Worm (Caenorhabditis elegans): Measurements from ENCODE around the gene sru-1.

sru-1 gene

DNA sequence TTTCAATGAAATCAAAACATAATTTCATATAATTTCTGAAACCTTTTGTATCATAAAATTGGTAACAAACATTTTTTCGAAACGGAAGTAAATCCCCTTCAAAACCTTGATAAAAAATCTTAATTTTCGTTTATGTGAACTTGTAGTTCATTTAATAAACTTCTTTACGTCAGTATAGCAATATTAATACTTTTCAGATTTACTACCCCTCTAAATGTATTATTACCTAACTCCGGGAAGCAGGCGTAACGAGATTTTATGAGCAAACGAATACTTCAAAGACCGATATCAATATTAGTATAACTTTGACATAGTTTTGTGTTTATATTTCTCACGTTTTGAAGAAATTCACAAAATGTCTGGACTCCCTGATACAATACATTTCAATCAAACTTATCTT lies at the start of gene sru-1:
Gene sru-1 (plus strand): TSS at position 301 of the 400 bp plus-strand sequence.
- no peak for TF ChIP-seq unc-62 (GFP tag; optimal IDR thresholded peaks at IDR 0.05)

DNA sequence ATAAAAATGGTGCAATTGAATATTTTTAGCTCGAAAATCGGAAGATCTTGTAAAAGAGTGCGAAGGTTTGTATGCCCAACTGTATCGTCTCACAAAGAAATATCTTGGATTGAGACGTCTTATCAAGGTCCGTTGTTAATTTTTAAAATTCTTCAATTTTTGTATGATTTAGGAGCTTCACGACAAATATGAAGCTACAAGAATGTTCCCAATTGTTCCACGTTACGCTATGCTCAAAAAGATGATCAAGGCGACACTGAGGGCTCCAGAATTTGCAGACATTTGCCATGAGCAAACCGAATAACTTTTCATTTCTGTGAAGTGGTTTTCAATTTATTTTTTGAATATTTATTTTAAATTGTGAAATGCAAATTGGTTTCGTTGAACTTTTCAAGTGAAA lies 49.7 kb upstream of the sru-1 start:
- no peak for TF ChIP-seq unc-62 (GFP tag; optimal IDR thresholded peaks at IDR 0.05)

DNA sequence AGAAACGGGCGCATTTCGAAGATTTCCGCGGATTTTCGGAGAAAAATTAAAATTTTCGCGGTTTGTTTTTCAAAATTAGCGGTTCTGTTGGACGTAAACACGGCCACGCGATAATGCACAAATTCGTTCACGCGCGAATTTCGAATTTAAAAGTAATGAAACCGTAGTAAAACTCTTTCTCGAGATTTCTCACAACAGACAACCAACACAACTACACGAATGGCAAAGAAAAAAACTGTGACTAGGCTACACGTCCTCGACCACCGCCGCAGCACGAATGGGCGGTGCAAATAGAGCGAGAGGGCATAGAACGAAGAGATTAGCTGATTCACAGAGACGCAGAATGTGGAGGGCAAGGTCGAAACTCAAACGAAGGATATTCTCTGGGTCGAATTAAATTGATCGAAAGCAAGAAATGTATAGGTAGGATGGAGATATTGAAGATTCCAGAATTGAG lies 47.5 kb upstream of the sru-1 start, which contains the start of gene idh-1:
Gene idh-1 (minus strand): TSS at position 228 of the 457 bp plus-strand sequence.
- TF ChIP-seq unc-62 (GFP tag; optimal IDR thresholded peaks at IDR 0.05), result no peak

DNA sequence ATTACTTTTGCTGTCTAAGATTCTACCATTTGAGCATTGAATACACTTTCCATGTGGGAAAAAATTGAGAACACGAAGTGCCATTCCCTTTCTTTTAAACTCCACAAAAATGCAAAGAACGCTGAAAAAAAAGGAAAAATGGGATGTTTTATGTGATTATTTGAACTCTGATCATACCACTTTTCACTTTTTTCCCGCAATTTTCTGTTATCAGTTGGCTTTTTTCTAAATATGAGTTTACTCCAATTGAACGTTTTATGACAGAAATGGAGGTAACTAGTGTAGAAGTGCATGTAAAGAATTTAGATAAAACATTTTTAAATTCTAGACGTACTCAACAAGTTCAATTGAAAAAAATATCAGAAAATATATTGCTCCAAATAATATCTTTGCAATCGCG lies 47.0 kb upstream of the sru-1 start:
- TF ChIP-seq unc-62 (GFP tag; optimal IDR thresholded peaks at IDR 0.05), result no peak

DNA sequence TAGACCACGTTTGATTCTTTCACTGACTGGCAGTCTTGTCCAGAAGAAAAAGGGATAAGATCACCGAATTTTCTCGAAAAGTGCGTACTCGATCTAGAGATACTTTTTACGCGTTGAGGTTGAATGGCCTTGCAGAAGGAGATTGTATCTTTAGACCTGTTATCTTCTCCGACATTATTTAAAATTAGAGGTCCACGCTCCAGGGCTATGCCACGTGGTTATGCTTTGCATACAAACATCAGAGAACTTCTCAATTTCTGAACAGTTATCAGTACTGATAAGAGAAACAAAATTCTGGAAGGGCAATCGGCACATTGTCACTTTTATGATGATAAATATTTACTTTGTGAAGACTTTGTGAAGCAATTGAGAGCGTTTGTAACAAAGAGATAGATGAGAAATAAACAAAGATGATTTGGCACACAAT lies 46.3 kb upstream of the sru-1 start:
- TF ChIP-seq unc-62 (GFP tag; optimal IDR thresholded peaks at IDR 0.05), result no peak

DNA sequence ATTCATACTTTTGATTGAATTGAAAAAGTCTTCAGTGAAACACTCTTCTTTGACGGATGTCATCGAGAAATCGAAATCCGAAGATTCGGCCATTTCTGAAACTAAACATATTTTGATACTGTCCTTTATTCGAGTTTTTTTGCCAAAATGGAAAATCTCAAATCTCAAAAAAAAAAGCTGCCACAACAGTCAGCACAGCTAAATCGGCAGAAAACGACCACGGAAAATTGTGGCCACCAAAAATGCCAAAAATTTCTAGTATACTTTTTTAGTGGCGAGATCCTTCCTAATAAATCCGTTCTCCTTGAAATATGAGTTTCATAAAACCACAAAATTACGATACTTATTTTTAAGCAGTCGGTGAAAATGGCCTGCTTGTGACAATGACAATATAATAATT lies 44.5 kb upstream of the sru-1 start, which contains the start of gene F38E11.9:
Gene F38E11.9 (minus strand): TSS at position 101 of the 400 bp plus-strand sequence.
- no peak for TF ChIP-seq unc-62 (GFP tag; optimal IDR thresholded peaks at IDR 0.05)

DNA sequence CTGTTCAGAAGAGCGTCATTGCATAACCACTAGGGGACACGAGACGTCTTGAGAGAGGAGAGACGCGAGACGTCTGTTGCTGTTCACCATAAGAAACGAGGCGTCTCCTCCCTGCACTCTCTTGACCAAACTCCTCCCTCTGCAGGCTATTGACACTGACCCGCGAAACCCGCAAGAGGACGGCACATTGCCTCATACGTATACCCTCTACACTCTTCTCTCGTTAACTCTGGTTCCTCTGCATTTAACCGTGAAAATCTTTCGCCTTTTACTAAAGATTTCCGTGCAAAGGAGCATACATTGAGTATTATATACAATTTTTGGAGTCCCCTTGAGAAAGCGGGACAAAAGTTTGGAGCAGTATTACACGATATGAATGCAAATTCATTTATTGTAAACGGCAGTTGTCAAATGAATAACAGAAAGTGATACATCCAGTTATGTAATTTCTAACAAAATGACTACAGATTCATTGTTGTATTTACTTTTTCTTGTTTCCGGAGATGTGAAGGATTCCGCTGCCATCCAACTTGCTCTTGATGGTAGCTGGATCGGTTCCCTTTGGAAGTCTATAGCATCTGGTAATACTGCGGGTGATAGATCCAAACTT lies 43.9 kb upstream of the sru-1 start:
- no peak for TF ChIP-seq unc-62 (GFP tag; optimal IDR thresholded peaks at IDR 0.05)

DNA sequence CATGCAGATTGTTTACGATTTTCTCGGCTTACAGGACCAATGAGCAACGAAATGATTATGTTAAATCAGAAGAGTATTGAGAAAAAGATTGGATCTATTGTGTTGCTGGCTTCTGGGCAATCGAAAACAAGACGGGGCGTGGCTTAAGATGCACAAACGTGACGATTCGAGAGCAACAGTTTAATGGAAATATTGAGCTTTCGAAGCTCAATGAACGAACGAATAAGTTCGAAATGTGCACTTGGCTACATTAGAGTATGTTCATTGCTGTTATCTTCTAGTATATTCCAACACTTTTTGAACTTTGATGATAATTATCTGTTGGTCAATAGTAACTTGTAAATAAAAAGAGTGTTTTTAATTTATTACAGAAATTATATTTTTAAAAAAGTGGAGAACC lies 43.0 kb upstream of the sru-1 start, which contains the start of gene hsp-12.3:
Gene hsp-12.3 (minus strand): TSS at position 101 of the 400 bp plus-strand sequence.
- TF ChIP-seq unc-62 (GFP tag; optimal IDR thresholded peaks at IDR 0.05), result no peak

DNA sequence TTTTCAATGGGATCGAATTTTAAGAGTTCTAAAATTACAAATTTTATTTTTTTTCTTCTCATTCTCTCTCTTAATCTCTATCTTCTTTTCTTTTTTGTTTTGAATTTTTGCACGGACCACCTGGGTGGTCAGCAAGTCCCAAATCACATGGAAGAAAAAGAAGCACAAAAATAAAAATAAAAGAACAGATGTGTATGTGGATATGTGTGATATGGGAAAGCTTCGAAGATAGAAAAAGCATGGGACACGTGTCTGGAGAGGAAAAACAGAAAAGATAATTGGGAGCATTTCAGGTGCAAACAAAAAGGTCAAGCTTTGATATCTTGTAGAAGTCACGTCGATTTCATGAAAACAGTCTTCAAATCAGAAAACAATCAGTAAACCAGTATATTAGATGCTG lies 41.2 kb upstream of the sru-1 start, which contains the start of gene hsp-12.6:
Gene hsp-12.6 (minus strand): TSS at position 20 of the 400 bp plus-strand sequence.
- TF ChIP-seq unc-62 (GFP tag; optimal IDR thresholded peaks at IDR 0.05), result no peak

DNA sequence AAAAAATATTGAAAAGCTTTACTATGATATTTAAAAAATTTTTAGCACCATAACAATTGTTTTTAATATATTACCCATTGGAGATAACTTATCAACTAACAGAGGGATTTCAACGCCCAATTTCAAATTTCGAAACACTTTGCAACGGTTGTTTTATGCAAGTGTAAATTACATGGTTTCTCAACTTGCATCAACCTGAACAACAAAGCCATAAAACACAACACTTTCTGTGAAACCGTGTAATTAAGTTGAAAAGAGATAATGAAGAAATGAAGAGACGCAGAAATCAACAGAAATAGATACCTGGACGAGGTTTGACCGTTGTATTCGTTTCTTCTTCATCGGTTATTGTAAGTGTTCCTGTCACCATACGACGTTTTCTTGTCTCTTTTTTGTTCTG lies 38.0 kb upstream of the sru-1 start, which contains the start of gene cpin-1:
Gene cpin-1 (plus strand): TSS at position 301 of the 400 bp plus-strand sequence.
- TF ChIP-seq unc-62 (GFP tag; optimal IDR thresholded peaks at IDR 0.05), result no peak

DNA sequence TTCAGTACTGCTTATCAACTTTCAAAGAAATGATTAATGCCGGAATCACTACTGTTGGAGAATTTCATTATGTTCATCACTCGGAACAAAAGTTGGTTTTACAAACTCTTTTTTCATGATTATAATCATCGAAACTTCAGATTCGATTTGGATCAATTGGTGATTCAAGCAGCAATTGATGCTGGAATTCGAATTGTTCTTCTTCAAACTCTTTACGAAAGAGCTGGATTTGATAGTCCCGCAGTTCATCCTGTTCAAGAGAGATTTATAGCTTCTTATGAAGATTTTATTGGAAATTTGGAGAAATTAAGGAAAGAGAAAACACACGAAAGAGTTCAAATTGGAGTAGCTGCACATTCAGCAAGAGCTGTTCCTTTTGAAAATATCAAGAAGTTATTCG lies 36.6 kb upstream of the sru-1 start:
- TF ChIP-seq unc-62 (GFP tag; optimal IDR thresholded peaks at IDR 0.05), result no peak

DNA sequence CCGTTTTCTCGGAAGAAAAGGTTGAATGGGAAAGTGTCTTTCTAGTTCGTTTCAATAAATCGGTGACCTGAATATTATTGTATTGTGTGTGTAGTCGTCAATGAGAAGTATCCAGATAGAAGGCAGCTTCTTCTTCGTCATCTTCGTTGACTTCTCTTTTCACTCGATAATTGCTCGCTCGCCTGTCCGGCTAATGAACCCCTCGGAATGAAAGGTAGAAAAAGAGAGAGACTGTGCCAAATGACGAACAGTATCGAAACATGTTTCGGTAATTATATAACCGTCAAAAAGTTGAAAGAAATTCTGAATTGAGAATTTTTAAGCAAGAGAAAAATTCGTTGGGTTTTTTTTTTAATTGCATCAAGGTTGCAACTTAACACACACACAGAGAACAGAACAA lies 31.0 kb upstream of the sru-1 start, which contains the start of gene cutl-17:
Gene cutl-17 (minus strand): TSS at position 101 of the 400 bp plus-strand sequence.
- no peak for TF ChIP-seq unc-62 (GFP tag; optimal IDR thresholded peaks at IDR 0.05)

DNA sequence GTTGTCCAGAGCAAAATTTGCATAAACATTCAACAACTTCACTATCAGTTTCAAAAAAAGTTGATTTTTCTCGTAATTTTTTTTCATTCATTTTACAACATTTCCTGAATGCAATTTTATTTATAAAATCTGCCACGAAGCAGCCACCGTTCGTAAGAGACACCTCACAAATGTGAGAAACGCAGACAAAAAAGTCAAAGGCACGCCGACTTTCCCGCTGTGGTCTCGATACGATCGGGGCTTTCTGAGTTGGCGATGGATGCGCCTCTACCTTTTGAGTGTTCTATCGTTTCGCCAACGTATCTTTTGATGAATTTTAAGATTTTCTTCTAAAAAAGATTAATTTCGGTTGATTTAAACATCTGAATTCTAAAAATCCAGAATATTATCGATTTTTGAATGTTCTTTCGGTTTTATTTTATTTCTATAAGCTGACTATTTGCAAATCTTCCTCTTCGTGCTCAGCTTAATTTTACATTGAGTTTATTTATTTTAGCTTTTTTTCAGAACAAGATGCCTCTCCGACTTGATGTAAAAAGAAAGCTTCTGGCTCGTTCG lies 29.1 kb upstream of the sru-1 start, which contains the start of gene copb-2:
Gene copb-2 (plus strand): TSS at position 508 of the 558 bp plus-strand sequence.
- no peak for TF ChIP-seq unc-62 (GFP tag; optimal IDR thresholded peaks at IDR 0.05)

DNA sequence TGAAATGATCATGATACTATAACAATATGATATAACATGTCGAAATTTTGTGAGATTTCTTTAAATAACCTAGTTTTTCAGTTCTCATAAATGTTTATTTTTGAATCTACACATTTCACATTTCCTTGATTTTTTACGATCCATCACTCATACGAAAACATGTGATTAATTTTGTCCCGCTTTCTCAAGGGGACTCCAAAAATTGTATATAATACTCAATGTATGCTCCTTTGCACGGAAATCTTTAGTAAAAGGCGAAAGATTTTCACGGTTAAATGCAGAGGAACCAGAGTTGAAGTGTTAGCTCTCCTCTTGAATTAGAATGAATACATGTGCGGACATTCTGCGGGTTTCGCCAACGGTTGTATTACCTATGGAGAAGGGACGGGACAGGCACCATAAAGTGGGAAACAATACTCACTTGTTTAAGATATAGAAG lies 24.1 kb upstream of the sru-1 start:
- no peak for TF ChIP-seq unc-62 (GFP tag; optimal IDR thresholded peaks at IDR 0.05)

DNA sequence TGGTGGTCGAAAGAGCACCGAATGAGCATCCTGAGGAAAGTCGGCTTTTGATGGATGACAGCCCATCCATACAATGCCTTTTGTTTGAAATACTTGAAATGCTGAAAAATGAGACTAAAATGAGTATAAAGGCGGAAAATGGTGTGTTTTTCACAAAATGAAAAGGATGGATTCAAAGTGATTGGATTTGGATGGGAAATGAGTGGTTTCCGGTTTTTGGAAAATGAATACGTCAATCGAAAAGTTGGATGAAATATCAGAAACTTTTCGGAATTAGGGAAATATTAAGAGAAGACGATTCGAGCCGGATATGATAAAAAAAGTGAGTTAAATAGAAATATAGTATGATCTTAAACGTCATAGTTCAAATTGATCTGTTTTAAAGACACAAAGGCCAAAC lies 21.0 kb upstream of the sru-1 start, which contains the start of gene F38E11.6:
Gene F38E11.6 (minus strand): TSS at position 101 of the 400 bp plus-strand sequence.
- TF ChIP-seq unc-62 (GFP tag; optimal IDR thresholded peaks at IDR 0.05), result no peak

DNA sequence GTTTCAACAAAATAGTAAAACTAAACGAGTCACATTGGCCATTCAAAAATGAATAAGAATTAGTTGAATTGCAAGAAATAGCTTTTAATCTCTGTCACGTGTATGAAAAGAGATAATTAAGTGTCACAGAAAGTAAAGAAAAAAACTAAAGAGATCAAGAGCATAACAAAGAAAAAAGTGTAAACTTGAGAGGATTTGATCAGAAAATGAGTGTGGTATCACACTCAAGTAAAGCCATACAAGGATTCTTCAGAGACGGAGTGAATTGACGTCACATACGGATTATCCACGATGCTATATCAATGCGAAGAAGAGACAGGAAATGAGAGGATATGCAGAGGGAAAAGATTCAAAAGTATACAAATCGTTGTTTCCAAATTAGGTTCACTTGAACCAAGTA lies 19.1 kb upstream of the sru-1 start:
- no peak for TF ChIP-seq unc-62 (GFP tag; optimal IDR thresholded peaks at IDR 0.05)
